Fruit fly (Drosophila melanogaster) whole organism, prepupa: ENCODE data around the gene Ptpmeg2.

Source experiments
- Blimp-1 ChIP-seq: fragments of 200-800 bp; sonication (Bioruptor generic); optimal IDR thresholded peaks from 3 replicates; lab custom pipeline; 2017; ENCODE audit warnings: missing biosample characterization, missing genetic modification characterization, mild to moderate bottlenecking, moderate library complexity, missing genetic modification reagents
- CG10631 ChIP-seq: fragments of 200-800 bp; sonication (Bioruptor generic); optimal IDR thresholded peaks from 2 replicates; lab custom pipeline; 2016; ENCODE audit warnings: missing biosample characterization, missing genetic modification characterization
- CG10669 ChIP-seq: fragments of 200-800 bp; sonication (Bioruptor generic); optimal IDR thresholded peaks from 3 replicates; lab custom pipeline; 2018; ENCODE audit warnings: missing biosample characterization, mild to moderate bottlenecking, missing genetic modification characterization, moderate library complexity
- CG11294 ChIP-seq: fragments of 200-800 bp; sonication (Bioruptor generic); IDR thresholded peaks from 2 replicates; pipeline ENCODE4 v1.3.6; 2022; ENCODE audit warnings: missing biosample characterization, missing genetic modification characterization
- CG11762 ChIP-seq: fragments of 200-800 bp; sonication (Bioruptor generic); optimal IDR thresholded peaks from 3 replicates; lab custom pipeline; 2016; ENCODE audit warnings: missing biosample characterization, missing genetic modification characterization; ENCODE audit not compliant: insufficient read depth
- CG11902 ChIP-seq: fragments of 200-800 bp; sonication (Bioruptor generic); optimal IDR thresholded peaks from 3 replicates; lab custom pipeline; 2016; ENCODE audit warnings: missing biosample characterization, missing genetic modification characterization
- CG16779 ChIP-seq: fragments of 200-800 bp; sonication (Bioruptor generic); optimal IDR thresholded peaks from 3 replicates; lab custom pipeline; 2017; ENCODE audit warnings: missing biosample characterization, mild to moderate bottlenecking, missing genetic modification characterization
- CG3032 ChIP-seq: fragments of 200-800 bp; optimal IDR thresholded peaks from 2 replicates; lab custom pipeline; 2019; ENCODE audit warnings: missing biosample characterization, mild to moderate bottlenecking, missing genetic modification characterization, moderate library complexity
- CG34406 ChIP-seq: fragments of 200-800 bp; sonication (Bioruptor generic); optimal IDR thresholded peaks from 3 replicates; lab custom pipeline; 2016; ENCODE audit warnings: missing biosample characterization, missing genetic modification characterization
- CG3919 ChIP-seq: fragments of 200-800 bp; sonication (Bioruptor generic); optimal IDR thresholded peaks from 3 replicates; lab custom pipeline; 2016; ENCODE audit warnings: missing biosample characterization, missing genetic modification characterization
- CG6163 ChIP-seq: fragments of 200-800 bp; sonication (Bioruptor generic); IDR thresholded peaks from 3 replicates; pipeline ENCODE4 v1.3.6; 2022; ENCODE audit warnings: missing biosample characterization, missing genetic modification characterization
- CG6276 ChIP-seq: fragments of 200-800 bp; sonication (Bioruptor generic); optimal IDR thresholded peaks from 2 replicates; lab custom pipeline; 2017; ENCODE audit warnings: missing biosample characterization, mild to moderate bottlenecking, missing genetic modification characterization
- CG6792 ChIP-seq: fragments of 200-800 bp; sonication (Bioruptor generic); optimal IDR thresholded peaks from 3 replicates; lab custom pipeline; 2016; ENCODE audit warnings: missing biosample characterization, missing genetic modification characterization
- CG6808 ChIP-seq: fragments of 200-800 bp; sonication (Bioruptor generic); optimal IDR thresholded peaks from 3 replicates; lab custom pipeline; 2017; ENCODE audit warnings: missing biosample characterization, missing genetic modification characterization, mild to moderate bottlenecking, moderate library complexity, missing genetic modification reagents
- CG6854 ChIP-seq: fragments of 200-800 bp; sonication (Bioruptor generic); optimal IDR thresholded peaks from 2 replicates; lab custom pipeline; 2017; ENCODE audit warnings: missing biosample characterization, mild to moderate bottlenecking, missing genetic modification characterization
- CG7368 ChIP-seq: fragments of 200-800 bp; sonication (Bioruptor generic); optimal IDR thresholded peaks from 3 replicates; lab custom pipeline; 2016; ENCODE audit warnings: missing biosample characterization, missing genetic modification characterization
- CG8319 ChIP-seq: fragments of 200-800 bp; sonication (Bioruptor generic); optimal IDR thresholded peaks from 3 replicates; lab custom pipeline; 2016; ENCODE audit warnings: missing biosample characterization, missing genetic modification characterization
- CG8632 ChIP-seq: fragments of 200-800 bp; sonication (Bioruptor generic); optimal IDR thresholded peaks from 3 replicates; lab custom pipeline; 2016; ENCODE audit warnings: missing biosample characterization, missing genetic modification characterization
- CG9139 ChIP-seq: fragments of 200-800 bp; sonication (Bioruptor generic); optimal IDR thresholded peaks from 3 replicates; lab custom pipeline; 2017; ENCODE audit warnings: missing biosample characterization, mild to moderate bottlenecking, missing genetic modification characterization
- Eip75B ChIP-seq: fragments of 200-800 bp; sonication (Bioruptor generic); optimal IDR thresholded peaks from 3 replicates; lab custom pipeline; 2016; ENCODE audit warnings: missing biosample characterization, missing genetic modification characterization
- Eip78C ChIP-seq: fragments of 200-800 bp; sonication (Bioruptor generic); peaks from one replicate; lab custom pipeline; 2016; ENCODE audit warnings: missing biosample characterization, missing genetic modification characterization
- Ets96B ChIP-seq: fragments of 200-800 bp; optimal IDR thresholded peaks from 2 replicates; lab custom pipeline; 2019; ENCODE audit warnings: missing biosample characterization, mild to moderate bottlenecking, missing genetic modification characterization, moderate library complexity
- Gug ChIP-seq: fragments of 200-800 bp; sonication (Bioruptor generic); IDR thresholded peaks from 2 replicates; pipeline ENCODE4 v1.3.6; 2022; ENCODE audit warnings: missing biosample characterization, missing genetic modification characterization
- Hr38 ChIP-seq: sonication (Bioruptor generic); optimal IDR thresholded peaks from 2 replicates; lab custom pipeline; 2016; ENCODE audit warnings: missing biosample characterization, missing genetic modification characterization
- Hr39 ChIP-seq: fragments of 200-800 bp; sonication (Bioruptor generic); optimal IDR thresholded peaks from 2 replicates; lab custom pipeline; 2016; ENCODE audit warnings: missing biosample characterization, missing genetic modification characterization
- Met ChIP-seq: fragments of 200-800 bp; sonication (Bioruptor generic); optimal IDR thresholded peaks from 3 replicates; lab custom pipeline; 2016; ENCODE audit warnings: missing biosample characterization, missing genetic modification characterization
- OdsH ChIP-seq: fragments of 200-800 bp; sonication (Bioruptor generic); optimal IDR thresholded peaks from 3 replicates; lab custom pipeline; 2016; ENCODE audit warnings: missing biosample characterization, missing genetic modification characterization
- Smox ChIP-seq: fragments of 200-800 bp; sonication (Bioruptor generic); optimal IDR thresholded peaks from 3 replicates; lab custom pipeline; 2016; ENCODE audit warnings: missing biosample characterization, missing genetic modification characterization
- Sox102F ChIP-seq: fragments of 200-800 bp; sonication (Bioruptor generic); optimal IDR thresholded peaks from 2 replicates; lab custom pipeline; 2016; ENCODE audit warnings: missing biosample characterization, mild to moderate bottlenecking, missing genetic modification characterization
- Sox15 ChIP-seq: fragments of 200-800 bp; sonication (Bioruptor generic); optimal IDR thresholded peaks from 3 replicates; lab custom pipeline; 2016; ENCODE audit warnings: missing biosample characterization, missing genetic modification characterization
- acj6 ChIP-seq: fragments of 200-800 bp; sonication (Bioruptor generic); optimal IDR thresholded peaks from 3 replicates; lab custom pipeline; 2016; ENCODE audit warnings: missing biosample characterization, missing genetic modification characterization
- dac ChIP-seq: fragments of 200-800 bp; sonication (Bioruptor generic); optimal IDR thresholded peaks from 2 replicates; lab custom pipeline; 2017; ENCODE audit warnings: missing biosample characterization, mild to moderate bottlenecking, missing genetic modification characterization
- eg ChIP-seq: fragments of 200-800 bp; sonication (Bioruptor generic); IDR thresholded peaks from 3 replicates; pipeline ENCODE4 v1.3.6; 2022; ENCODE audit warnings: missing biosample characterization, missing genetic modification characterization
- esn ChIP-seq: fragments of 200-800 bp; sonication (Bioruptor generic); optimal IDR thresholded peaks from 2 replicates; lab custom pipeline; 2016; ENCODE audit warnings: missing biosample characterization, mild to moderate bottlenecking, missing genetic modification characterization, moderate library complexity
- fd59A ChIP-seq: fragments of 200-800 bp; sonication (Bioruptor generic); optimal IDR thresholded peaks from 2 replicates; lab custom pipeline; 2017; ENCODE audit warnings: missing biosample characterization, mild to moderate bottlenecking, missing genetic modification characterization, missing genetic modification reagents
- fd85E ChIP-seq: fragments of 200-800 bp; sonication (Bioruptor generic); optimal IDR thresholded peaks from 3 replicates; lab custom pipeline; 2016; ENCODE audit warnings: missing biosample characterization, missing genetic modification characterization
- fkh ChIP-seq: fragments of 200-800 bp; sonication (Bioruptor generic); optimal IDR thresholded peaks from 3 replicates; lab custom pipeline; 2017; ENCODE audit warnings: missing biosample characterization, mild to moderate bottlenecking, missing genetic modification characterization, moderate library complexity
- lz ChIP-seq: fragments of 200-800 bp; sonication (Bioruptor generic); optimal IDR thresholded peaks from 3 replicates; lab custom pipeline; 2016; ENCODE audit warnings: missing biosample characterization, missing genetic modification characterization
- net ChIP-seq: fragments of 200-800 bp; sonication (Bioruptor generic); optimal IDR thresholded peaks from 3 replicates; lab custom pipeline; 2016; ENCODE audit warnings: missing biosample characterization, missing genetic modification characterization
- pdm3 ChIP-seq: fragments of 200-800 bp; sonication (Bioruptor generic); optimal IDR thresholded peaks from 3 replicates; lab custom pipeline; 2016; ENCODE audit warnings: missing biosample characterization, missing genetic modification characterization
- salr ChIP-seq, 2 experiments: fragments of 200-800 bp; sonication (Bioruptor generic); optimal IDR thresholded peaks; 3 replicates each; lab custom pipeline; 2016 to 2018; ENCODE audit warnings: missing biosample characterization in 2 of 2, missing genetic modification characterization in 2 of 2, mild to moderate bottlenecking in 1 of 2
- spab ChIP-seq: fragments of 200-800 bp; sonication (Bioruptor generic); optimal IDR thresholded peaks from 2 replicates; lab custom pipeline; 2017; ENCODE audit warnings: missing biosample characterization, mild to moderate bottlenecking, missing genetic modification characterization, missing genetic modification reagents
- svp ChIP-seq: fragments of 200-800 bp; sonication (Bioruptor generic); peaks from one replicate; lab custom pipeline; 2016; ENCODE audit warnings: missing biosample characterization, missing genetic modification characterization
- topi ChIP-seq: fragments of 200-800 bp; sonication (Bioruptor generic); optimal IDR thresholded peaks from 3 replicates; lab custom pipeline; 2016; ENCODE audit warnings: missing biosample characterization, missing genetic modification characterization
- vri ChIP-seq: fragments of 200-800 bp; sonication (Bioruptor generic); optimal IDR thresholded peaks from 3 replicates; lab custom pipeline; 2016; ENCODE audit warnings: missing biosample characterization, mild to moderate bottlenecking, missing genetic modification characterization

The Ptpmeg2 gene

DNA sequence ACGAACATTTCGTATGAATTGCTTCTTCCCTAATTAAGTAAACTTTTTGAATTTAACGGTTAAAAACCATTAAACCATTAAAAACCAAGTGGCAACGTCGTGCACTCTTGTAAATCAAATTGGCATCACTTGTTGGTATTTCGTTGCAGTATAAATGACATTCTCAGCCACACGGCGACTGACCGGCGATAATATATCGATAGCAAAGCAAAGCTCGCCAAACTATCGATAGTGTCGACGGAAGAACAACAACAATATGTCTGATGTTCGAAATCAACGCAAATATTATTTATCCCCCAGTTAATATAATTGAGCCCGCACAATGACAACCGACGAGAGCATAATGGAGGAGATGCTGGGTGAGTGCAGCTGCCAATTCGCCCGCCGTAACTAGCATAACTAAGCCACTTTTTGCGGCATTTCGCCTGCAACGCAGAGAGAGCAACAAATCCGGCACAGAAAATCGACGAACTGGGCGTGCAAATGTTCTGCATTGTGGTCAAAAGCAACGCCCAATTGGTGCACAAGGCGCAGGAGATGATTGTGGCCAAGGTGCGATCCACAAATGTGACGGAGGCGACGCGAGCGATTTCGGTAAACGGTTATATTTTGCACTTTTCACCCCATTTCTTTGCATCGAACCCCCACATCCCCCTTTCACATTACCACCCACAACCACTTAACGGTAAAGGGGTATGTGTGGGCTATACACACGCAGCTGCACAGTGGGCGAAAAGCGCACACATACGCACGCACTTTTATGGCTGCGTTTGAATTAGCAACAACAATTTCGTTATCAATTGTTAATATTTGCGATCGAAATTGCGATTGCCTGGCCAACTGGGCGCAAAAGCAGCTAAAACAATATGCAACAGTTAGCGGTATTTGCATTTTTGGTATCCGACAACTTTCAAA lies 57.9 kb downstream of the Ptpmeg2 start, which contains the start of gene Gga:
Gene Gga, plus strand, starts transcription at position 213 of the 915 bp plus-strand sequence.
- no peak for TF ChIP-seq spab
- peak; percentile 95 for TF ChIP-seq CG6808 (GFP tag; lab: Kevin White, UChicago)
- TF ChIP-seq svp (GFP tag; lab: Kevin White, UChicago): peak; percentile 58
- TF ChIP-seq, all 60 proteins: peak for 2

DNA sequence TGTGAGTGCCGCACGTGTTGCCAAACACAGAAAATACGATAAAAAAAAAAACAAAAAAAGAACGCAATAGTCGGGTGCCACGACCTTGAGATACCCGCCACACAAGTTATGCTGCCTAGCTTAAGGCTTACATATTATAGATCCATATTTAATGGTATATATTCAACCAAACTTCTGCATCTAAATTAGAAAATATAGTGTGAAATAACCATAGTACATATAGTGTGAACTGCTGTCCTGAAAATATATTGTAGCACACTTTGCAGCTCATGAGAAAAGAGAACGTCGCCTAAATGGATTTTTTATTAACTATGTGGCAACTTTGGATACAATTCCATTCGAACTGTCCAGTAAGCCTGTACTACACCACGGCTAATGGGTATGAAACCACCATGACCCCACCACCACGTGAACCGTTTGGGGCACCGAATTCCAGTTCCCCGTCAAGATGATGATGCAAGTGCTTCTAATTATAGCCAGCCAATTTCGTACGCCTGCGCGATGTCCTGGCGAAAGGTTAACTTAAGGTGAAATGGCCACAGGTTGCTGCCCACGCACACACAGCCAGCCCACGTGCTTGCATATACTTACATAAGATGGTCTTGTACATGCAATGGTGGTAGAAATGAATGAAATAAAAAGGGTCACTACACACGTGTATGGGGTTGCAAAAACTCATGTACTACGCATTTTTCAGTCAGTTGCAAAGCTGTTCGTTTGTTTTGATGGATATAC lies 58.7 kb downstream of the Ptpmeg2 start:
- TF ChIP-seq net (GFP tag; lab: Kevin White, UChicago) (peak; percentile 66), fd59A (GFP tag; lab: Kevin White, UChicago) (peak; percentile 60), dac (GFP tag; lab: Kevin White, UChicago) (peak; percentile 61), CG10669 (GFP tag; lab: Kevin White, UChicago) (peak; percentile 66), CG10631 (GFP tag; lab: Kevin White, UChicago) (no peak), Blimp-1 (GFP tag; lab: Kevin White, UChicago) (no peak), CG6792 (GFP tag; lab: Kevin White, UChicago) (peak; percentile 71), OdsH (GFP tag; lab: Kevin White, UChicago) (peak; percentile 72), eg (GFP tag; lab: Robert Waterston, UW) (peak; percentile 63), CG6163 (GFP tag; lab: Robert Waterston, UW) (peak; percentile 73; the same call in 2 of the 3 replicates), Sox102F (GFP tag; lab: Kevin White, UChicago) (no peak), vri (GFP tag; lab: Kevin White, UChicago) (peak; percentile 47), CG16779 (tag; lab: Kevin White, UChicago) (peak; percentile 33), svp (GFP tag; lab: Kevin White, UChicago) (peak; percentile 88), acj6 (GFP tag; lab: Kevin White, UChicago) (peak; percentile 71), esn (GFP tag; lab: Kevin White, UChicago) (peak; percentile 76), spab (no peak), lz (GFP tag; lab: Kevin White, UChicago) (peak; percentile 74), CG34406 (GFP tag; lab: Kevin White, UChicago) (peak; percentile 61), Smox (peak; percentile 76), CG3032 (tag; lab: Kevin White, UChicago) (peak; percentile 63), CG8319 (peak; percentile 33), CG6808 (GFP tag; lab: Kevin White, UChicago) (peak; percentile 3), CG7368 (peak; percentile 64), Gug (0 out of 2 replicates have a peak, but pooled peaks have one; percentile 31), CG3919 (GFP tag; lab: Kevin White, UChicago) (peak; percentile 75), fd85E (GFP tag; lab: Kevin White, UChicago) (no peak), Eip75B (peak; percentile 80), salr (GFP tag; optimal IDR thresholded peaks at IDR 0.05; lab: Kevin White, UChicago) (peak in 1 of 2 experiments; percentile 61), CG8632 (GFP tag; lab: Kevin White, UChicago) (peak; percentile 63), CG11762 (GFP tag; lab: Kevin White, UChicago) (peak; percentile 68), CG6854 (no peak), fkh (GFP tag; lab: Kevin White, UChicago) (peak; percentile 13), topi (peak; percentile 81), Eip78C (GFP tag; lab: Kevin White, UChicago) (peak; percentile 94), Hr39 (peak; percentile 85), Ets96B (tag; lab: Kevin White, UChicago) (peak; percentile 58), CG11902 (peak; percentile 44), Hr38 (GFP tag; lab: Kevin White, UChicago) (no peak), Sox15 (GFP tag; lab: Kevin White, UChicago) (peak; percentile 26), Met (peak; percentile 90), CG6276 (GFP tag; lab: Kevin White, UChicago) (no peak), CG9139 (GFP tag; lab: Kevin White, UChicago) (peak; percentile 34), pdm3 (GFP tag; lab: Kevin White, UChicago) (peak; percentile 79), CG11294 (GFP tag; lab: Robert Waterston, UW) (peak; percentile 27; the same call in 1 of the 2 replicates)
